Fruit fly (Drosophila melanogaster): Measurements from ENCODE around the gene Arl2.

Arl2 gene

dm6 chr3R:8313038-8313437 lies 27.9 kb upstream of the Arl2 start, which contains the start of gene CG7483 (continued):
- TF ChIP-seq CG17186 (GFP tag; optimal IDR thresholded peaks at IDR 0.05) (no peak), Antp (GFP tag; optimal IDR thresholded peaks at IDR 0.05) (no peak), Dip3 (GFP tag; optimal IDR thresholded peaks at IDR 0.05) (no peak), ci (GFP tag; IDR thresholded peaks at IDR 0.05) (0 out of 3 replicates have a peak, but pooled peaks have one; percentile 20), Sox102F (GFP tag; optimal IDR thresholded peaks at IDR 0.05) (no peak), CG6272 (GFP tag; IDR thresholded peaks at IDR 0.05) (no peak), CG4854 (GFP tag; optimal IDR thresholded peaks at IDR 0.05) (no peak), CG10267 (tag; optimal IDR thresholded peaks at IDR 0.05) (peak; percentile 48), Nf-YB (GFP tag; optimal IDR thresholded peaks at IDR 0.05) (no peak), lmd (GFP tag; IDR thresholded peaks at IDR 0.05) (no peak), Dll (GFP tag; IDR thresholded peaks at IDR 0.05; ENCODE audit: partially characterized antibody) (peak; percentile 89), Ets97D (GFP tag; optimal IDR thresholded peaks at IDR 0.05) (peak; percentile 20), hth (optimal IDR thresholded peaks at IDR 0.05) (no peak), CG3847 (GFP tag; IDR thresholded peaks at IDR 0.05) (no peak), CG1603 (tag; optimal IDR thresholded peaks at IDR 0.05) (peak; percentile 13), sim (GFP tag; IDR thresholded peaks at IDR 0.05) (no peak), BEAF-32 (GFP tag; optimal IDR thresholded peaks at IDR 0.05) (peak; percentile 80), CG17359 (tag; optimal IDR thresholded peaks at IDR 0.05) (no peak), toy (GFP tag; IDR thresholded peaks at IDR 0.05) (no peak), CG10431 (GFP tag; optimal IDR thresholded peaks at IDR 0.05) (no peak), CG11504 (tag; optimal IDR thresholded peaks at IDR 0.05) (peak; percentile 86), CG18619 (GFP tag; optimal IDR thresholded peaks at IDR 0.05) (no peak), Dfd (GFP tag; optimal IDR thresholded peaks at IDR 0.05) (no peak), Nf-YC (tag; optimal IDR thresholded peaks at IDR 0.05) (peak; percentile 34), usp (GFP tag; optimal IDR thresholded peaks at IDR 0.05) (no peak), slou (GFP tag; optimal IDR thresholded peaks at IDR 0.05) (no peak), dm (GFP tag; optimal IDR thresholded peaks at IDR 0.05) (no peak), CG43689 (GFP tag; IDR thresholded peaks at IDR 0.05) (no peak), sug (tag; optimal IDR thresholded peaks at IDR 0.05) (peak; percentile 19), H15 (GFP tag; IDR thresholded peaks at IDR 0.05) (no peak), jigr1 (GFP tag; IDR thresholded peaks at IDR 0.05) (no peak), CG8478 (optimal IDR thresholded peaks at IDR 0.05) (no peak), CG6689 (GFP tag; IDR thresholded peaks at IDR 0.05) (no peak), CG42726 (GFP tag; IDR thresholded peaks at IDR 0.05; ENCODE audit: partially characterized antibody) (0 out of 2 replicates have a peak, but pooled peaks have one; percentile 39), gfzf (GFP tag; optimal IDR thresholded peaks at IDR 0.05) (peak; percentile 30), Lim3 (GFP tag; IDR thresholded peaks at IDR 0.05) (no peak), CG12299 (tag; optimal IDR thresholded peaks at IDR 0.05) (no peak), Hr39 (optimal IDR thresholded peaks at IDR 0.05) (no peak), pb (GFP tag; optimal IDR thresholded peaks at IDR 0.05) (no peak), CG34376 (GFP tag; optimal IDR thresholded peaks at IDR 0.05) (no peak), unpg (GFP tag; optimal IDR thresholded peaks at IDR 0.05) (no peak), Gsc (GFP tag; IDR thresholded peaks at IDR 0.05) (no peak), CG15514 (GFP tag; optimal IDR thresholded peaks at IDR 0.05) (peak; percentile 39), row (GFP tag; IDR thresholded peaks at IDR 0.05) (no peak), amos (GFP tag; IDR thresholded peaks at IDR 0.05; ENCODE audit: partially characterized antibody) (peak; percentile 86), Trl (optimal IDR thresholded peaks at IDR 0.05) (no peak), Trl (GFP tag; optimal IDR thresholded peaks at IDR 0.05) (no peak), chinmo (GFP tag; IDR thresholded peaks at IDR 0.05; ENCODE audit: partially characterized antibody) (peak; percentile 77; the same call in 3 of the 4 replicates), Stat92E (GFP tag; optimal IDR thresholded peaks at IDR 0.05) (peak in 1 of 3 experiments; percentile 43), CG31441 (GFP tag; IDR thresholded peaks at IDR 0.05) (0 out of 2 replicates have a peak, but pooled peaks have one; percentile 18), CG34422 (GFP tag; IDR thresholded peaks at IDR 0.05) (peak; percentile 52; the same call in 1 of the 3 replicates), YL-1 (GFP tag; optimal IDR thresholded peaks at IDR 0.05) (peak; percentile 75)

Data from whole organism, embryonic.